Comparison of ENCODE assay signal across 1 fruit fly cellular context in genomic region chr3R:15286024-15286692, dm6.
TF ChIP-seq lines count a peak whose summit lies in the region.

No protein-coding gene starts in this region.

TF ChIP-seq in whole organism, embryonic, 481 proteins besides CTCF, POLR2A, EP300 and RAD21 (continued from another document):
- TF ChIP-seq CG13287 (GFP tag; IDR thresholded peaks at IDR 0.05; lab: Robert Waterston, UW; ENCODE audit: partially characterized antibody) (no peak), CG14965 (GFP tag; optimal IDR thresholded peaks at IDR 0.05; lab: Kevin White, UChicago; ENCODE audit: borderline replicate concordance) (no peak), Gug (GFP tag; IDR thresholded peaks at IDR 0.05; lab: Robert Waterston, UW) (no peak), zen (tag; optimal IDR thresholded peaks at IDR 0.05; lab: Kevin White, UChicago) (peak; percentile 16), Blimp-1 (GFP tag; optimal IDR thresholded peaks at IDR 0.05; lab: Kevin White, UChicago) (no peak), lmd (GFP tag; IDR thresholded peaks at IDR 0.05; lab: Robert Waterston, UW) (no peak), CG2120 (GFP tag; optimal IDR thresholded peaks at IDR 0.05; lab: Kevin White, UChicago) (peak; percentile 9), CG7372 (GFP tag; IDR thresholded peaks at IDR 0.05; lab: Robert Waterston, UW) (no peak), CG15514 (GFP tag; optimal IDR thresholded peaks at IDR 0.05; lab: Kevin White, UChicago) (peak; percentile 43), otp (GFP tag; IDR thresholded peaks at IDR 0.05; lab: Robert Waterston, UW) (no peak), sima (GFP tag; optimal IDR thresholded peaks at IDR 0.05; lab: Kevin White, UChicago) (no peak), schlank (tag; optimal IDR thresholded peaks at IDR 0.05; lab: Kevin White, UChicago) (no peak), Sox102F (GFP tag; optimal IDR thresholded peaks at IDR 0.05; lab: Kevin White, UChicago) (no peak), CG15269 (tag; optimal IDR thresholded peaks at IDR 0.05; lab: Kevin White, UChicago) (no peak), CG11456 (GFP tag; IDR thresholded peaks at IDR 0.05; lab: Robert Waterston, UW) (no peak), Lhr (GFP tag; optimal IDR thresholded peaks at IDR 0.05; lab: Kevin White, UChicago) (peak; percentile 41), CG15601 (tag; optimal IDR thresholded peaks at IDR 0.05; lab: Kevin White, UChicago) (no peak), sens (GFP tag; lab: Kevin White, UChicago) (peak; percentile 61), crp (GFP tag; optimal IDR thresholded peaks at IDR 0.05; lab: Kevin White, UChicago) (peak in 1 of 2 experiments; percentile 25), CG1603 (tag; optimal IDR thresholded peaks at IDR 0.05; lab: Kevin White, UChicago) (peak; percentile 88), CG30020 (tag; optimal IDR thresholded peaks at IDR 0.05; lab: Kevin White, UChicago) (peak; percentile 29), Dp (GFP tag; optimal IDR thresholded peaks at IDR 0.05; lab: Kevin White, UChicago) (peak; percentile 96), mirr (GFP tag; optimal IDR thresholded peaks at IDR 0.05; lab: Kevin White, UChicago) (no peak), sd (tag; optimal IDR thresholded peaks at IDR 0.05; lab: Kevin White, UChicago) (peak; percentile 84), rib (GFP tag; IDR thresholded peaks at IDR 0.05; lab: Robert Waterston, UW) (no peak), CG11560 (tag; IDR thresholded peaks at IDR 0.05; lab: Robert Waterston, UW) (no peak), tap (tag; optimal IDR thresholded peaks at IDR 0.05; lab: Kevin White, UChicago) (no peak), Fer2 (tag; optimal IDR thresholded peaks at IDR 0.05; lab: Kevin White, UChicago) (no peak), wdn (GFP tag; IDR thresholded peaks at IDR 0.05; lab: Robert Waterston, UW) (no peak), Sox100B (GFP tag; optimal IDR thresholded peaks at IDR 0.05; lab: Kevin White, UChicago) (no peak), Elba2 (GFP tag; optimal IDR thresholded peaks at IDR 0.05; lab: Kevin White, UChicago) (no peak), Deaf1 (tag; optimal IDR thresholded peaks at IDR 0.05; lab: Kevin White, UChicago) (no peak), lov (optimal IDR thresholded peaks at IDR 0.05; lab: Kevin White, UChicago) (no peak), lov (GFP tag; IDR thresholded peaks at IDR 0.05; lab: Robert Waterston, UW) (no peak), sim (GFP tag; IDR thresholded peaks at IDR 0.05; lab: Robert Waterston, UW) (no peak), vfl (GFP tag; optimal IDR thresholded peaks at IDR 0.05; lab: Kevin White, UChicago) (no peak), pnt (GFP tag; optimal IDR thresholded peaks at IDR 0.05; lab: Kevin White, UChicago) (no peak), Hey (tag; optimal IDR thresholded peaks at IDR 0.05; lab: Kevin White, UChicago) (no peak), CG12236 (GFP tag; optimal IDR thresholded peaks at IDR 0.05; lab: Kevin White, UChicago) (no peak), ems (GFP tag; optimal IDR thresholded peaks at IDR 0.05; lab: Kevin White, UChicago) (no peak), zf30C (GFP tag; optimal IDR thresholded peaks at IDR 0.05; lab: Kevin White, UChicago) (peak; percentile 24), hkb (optimal IDR thresholded peaks at IDR 0.05; lab: Kevin White, UChicago) (no peak), hkb (GFP tag; IDR thresholded peaks at IDR 0.05; lab: Robert Waterston, UW) (no peak), Sry-δ (GFP tag; optimal IDR thresholded peaks at IDR 0.05; lab: Kevin White, UChicago) (peak; percentile 25), CG4360 (GFP tag; IDR thresholded peaks at IDR 0.05; lab: Robert Waterston, UW) (no peak), D19A (tag; optimal IDR thresholded peaks at IDR 0.05; lab: Kevin White, UChicago) (no peak), pfk (GFP tag; optimal IDR thresholded peaks at IDR 0.05; lab: Kevin White, UChicago) (peak; percentile 6), CG4282 (GFP tag; optimal IDR thresholded peaks at IDR 0.05; lab: Kevin White, UChicago) (peak; percentile 47), CG17612 (GFP tag; IDR thresholded peaks at IDR 0.05; lab: Robert Waterston, UW) (no peak), CG14710 (tag; optimal IDR thresholded peaks at IDR 0.05; lab: Kevin White, UChicago) (peak; percentile 30), dati (GFP tag; IDR thresholded peaks at IDR 0.05; lab: Robert Waterston, UW) (no peak), Meics (GFP tag; optimal IDR thresholded peaks at IDR 0.05; lab: Kevin White, UChicago) (no peak), jumu (GFP tag; optimal IDR thresholded peaks at IDR 0.05; lab: Kevin White, UChicago) (no peak), yki (optimal IDR thresholded peaks at IDR 0.05; lab: Kevin White, UChicago) (peak; percentile 1), br (optimal IDR thresholded peaks at IDR 0.05; lab: Kevin White, UChicago) (no peak), wor (GFP tag; IDR thresholded peaks at IDR 0.05; lab: Robert Waterston, UW) (no peak), Dll (GFP tag; IDR thresholded peaks at IDR 0.05; lab: Robert Waterston, UW; ENCODE audit: partially characterized antibody) (no peak), ase (GFP tag; IDR thresholded peaks at IDR 0.05; lab: Robert Waterston, UW) (no peak), CG13424 (tag; optimal IDR thresholded peaks at IDR 0.05; lab: Kevin White, UChicago) (no peak), CHES-1-like (GFP tag; optimal IDR thresholded peaks at IDR 0.05; lab: Kevin White, UChicago) (no peak), gt (GFP tag; IDR thresholded peaks at IDR 0.05; lab: Robert Waterston, UW) (no peak), CG17802 (tag; optimal IDR thresholded peaks at IDR 0.05; lab: Kevin White, UChicago) (no peak), CG6654 (GFP tag; optimal IDR thresholded peaks at IDR 0.05; lab: Kevin White, UChicago) (no peak), CG9609 (GFP tag; optimal IDR thresholded peaks at IDR 0.05; lab: Kevin White, UChicago) (peak; percentile 32), ftz-f1 (GFP tag; optimal IDR thresholded peaks at IDR 0.05; lab: Kevin White, UChicago) (peak; percentile 74), jigr1 (GFP tag; IDR thresholded peaks at IDR 0.05; lab: Robert Waterston, UW) (no peak), pzg (GFP tag; optimal IDR thresholded peaks at IDR 0.05; lab: Kevin White, UChicago) (peak; percentile 64), CG13624 (GFP tag; optimal IDR thresholded peaks at IDR 0.05; lab: Kevin White, UChicago) (peak; percentile 3), CG8765 (GFP tag; IDR thresholded peaks at IDR 0.05; lab: Robert Waterston, UW) (no peak), Six4 (GFP tag; optimal IDR thresholded peaks at IDR 0.05; lab: Kevin White, UChicago) (no peak), p53 (GFP tag; optimal IDR thresholded peaks at IDR 0.05; lab: Kevin White, UChicago) (peak; percentile 13), eyg (GFP tag; optimal IDR thresholded peaks at IDR 0.05; lab: Kevin White, UChicago) (no peak), nmo (GFP tag; optimal IDR thresholded peaks at IDR 0.05; lab: Kevin White, UChicago) (peak; percentile 21), dimm (GFP tag; IDR thresholded peaks at IDR 0.05; lab: Robert Waterston, UW) (no peak), CG9797 (GFP tag; optimal IDR thresholded peaks at IDR 0.05; lab: Kevin White, UChicago) (peak; percentile 7), Mrtf (GFP tag; IDR thresholded peaks at IDR 0.05; lab: Robert Waterston, UW) (no peak), CG4424 (GFP tag; optimal IDR thresholded peaks at IDR 0.05; lab: Kevin White, UChicago) (no peak), CG2712 (tag; optimal IDR thresholded peaks at IDR 0.05; lab: Kevin White, UChicago) (peak; percentile 21), CG8924 (tag; optimal IDR thresholded peaks at IDR 0.05; lab: Kevin White, UChicago) (no peak), CG10321 (GFP tag; IDR thresholded peaks at IDR 0.05; lab: Robert Waterston, UW) (no peak), CG7786 (GFP tag; optimal IDR thresholded peaks at IDR 0.05; lab: Kevin White, UChicago) (peak; percentile 12), dysf (GFP tag; IDR thresholded peaks at IDR 0.05; lab: Robert Waterston, UW) (no peak), Ets65A (GFP tag; lab: Kevin White, UChicago) (no peak), CG18011 (GFP tag; optimal IDR thresholded peaks at IDR 0.05; lab: Kevin White, UChicago) (peak; percentile 98), BEAF-32 (GFP tag; optimal IDR thresholded peaks at IDR 0.05; lab: Kevin White, UChicago) (peak; percentile 10), Fer1 (GFP tag; optimal IDR thresholded peaks at IDR 0.05; lab: Kevin White, UChicago) (no peak), CoRest (tag; optimal IDR thresholded peaks at IDR 0.05; lab: Kevin White, UChicago) (peak; percentile 15), Nf-YA (GFP tag; IDR thresholded peaks at IDR 0.05; lab: Robert Waterston, UW) (no peak), trem (tag; optimal IDR thresholded peaks at IDR 0.05; lab: Kevin White, UChicago) (peak; percentile 37), Oli (tag; optimal IDR thresholded peaks at IDR 0.05; lab: Kevin White, UChicago) (no peak), CG33213 (GFP tag; optimal IDR thresholded peaks at IDR 0.05; lab: Kevin White, UChicago) (peak; percentile 30), tup (GFP tag; optimal IDR thresholded peaks at IDR 0.05; lab: Kevin White, UChicago) (no peak), dm (GFP tag; optimal IDR thresholded peaks at IDR 0.05; lab: Kevin White, UChicago) (no peak), CG42726 (GFP tag; IDR thresholded peaks at IDR 0.05; lab: Robert Waterston, UW; ENCODE audit: partially characterized antibody) (no peak), wek (GFP tag; optimal IDR thresholded peaks at IDR 0.05; lab: Kevin White, UChicago) (no peak), CG10543 (GFP tag; optimal IDR thresholded peaks at IDR 0.05; lab: Kevin White, UChicago) (peak; percentile 16), Ravus (GFP tag; IDR thresholded peaks at IDR 0.05; lab: Robert Waterston, UW) (no peak), inv (GFP tag; IDR thresholded peaks at IDR 0.05; lab: Robert Waterston, UW; ENCODE audit: partially characterized antibody) (no peak), D19B (GFP tag; optimal IDR thresholded peaks at IDR 0.05; lab: Kevin White, UChicago) (no peak), HLH4C (GFP tag; IDR thresholded peaks at IDR 0.05; lab: Robert Waterston, UW; ENCODE audit: partially characterized antibody) (no peak), Med (GFP tag; lab: Kevin White, UChicago) (peak; percentile 70), jing (GFP tag; optimal IDR thresholded peaks at IDR 0.05; lab: Kevin White, UChicago) (no peak), CG1792 (GFP tag; optimal IDR thresholded peaks at IDR 0.05; lab: Kevin White, UChicago) (peak; percentile 8), stwl (tag; optimal IDR thresholded peaks at IDR 0.05; lab: Kevin White, UChicago) (peak; percentile 84), shn (GFP tag; optimal IDR thresholded peaks at IDR 0.05; lab: Kevin White, UChicago) (no peak), Bdp1 (GFP tag; optimal IDR thresholded peaks at IDR 0.05; lab: Kevin White, UChicago) (no peak), Optix (GFP tag; IDR thresholded peaks at IDR 0.05; lab: Robert Waterston, UW) (no peak), CG4854 (GFP tag; optimal IDR thresholded peaks at IDR 0.05; lab: Kevin White, UChicago) (no peak), Chrac-16 (GFP tag; optimal IDR thresholded peaks at IDR 0.05; lab: Kevin White, UChicago) (no peak), phol (tag; optimal IDR thresholded peaks at IDR 0.05; lab: Kevin White, UChicago) (peak; percentile 32), Abd-B (GFP tag; optimal IDR thresholded peaks at IDR 0.05; lab: Kevin White, UChicago) (peak; percentile 38), Awh (GFP tag; IDR thresholded peaks at IDR 0.05; lab: Robert Waterston, UW) (no peak), HmgD (GFP tag; optimal IDR thresholded peaks at IDR 0.05; lab: Kevin White, UChicago) (peak; percentile 29), salm (tag; optimal IDR thresholded peaks at IDR 0.05; lab: Kevin White, UChicago) (no peak), tll (GFP tag; optimal IDR thresholded peaks at IDR 0.05; lab: Kevin White, UChicago) (no peak), CG1024 (GFP tag; IDR thresholded peaks at IDR 0.05; lab: Robert Waterston, UW) (no peak), sug (tag; optimal IDR thresholded peaks at IDR 0.05; lab: Kevin White, UChicago) (no peak), Asciz (GFP tag; optimal IDR thresholded peaks at IDR 0.05; lab: Kevin White, UChicago) (no peak), dan (GFP tag; IDR thresholded peaks at IDR 0.05; lab: Robert Waterston, UW) (no peak), HLHmδ (GFP tag; optimal IDR thresholded peaks at IDR 0.05; lab: Kevin White, UChicago) (no peak), lab (GFP tag; optimal IDR thresholded peaks at IDR 0.05; lab: Kevin White, UChicago) (peak; percentile 26), BtbVII (GFP tag; optimal IDR thresholded peaks at IDR 0.05; lab: Kevin White, UChicago) (no peak), z (GFP tag; IDR thresholded peaks at IDR 0.05; lab: Robert Waterston, UW) (no peak), CG11504 (tag; optimal IDR thresholded peaks at IDR 0.05; lab: Kevin White, UChicago) (peak; percentile 21), gfzf (GFP tag; optimal IDR thresholded peaks at IDR 0.05; lab: Kevin White, UChicago) (peak; percentile 53), CG12155 (GFP tag; optimal IDR thresholded peaks at IDR 0.05; lab: Kevin White, UChicago) (no peak), oc (tag; optimal IDR thresholded peaks at IDR 0.05; lab: Kevin White, UChicago) (no peak), PHDP (tag; optimal IDR thresholded peaks at IDR 0.05; lab: Kevin White, UChicago) (no peak), CG2116 (GFP tag; optimal IDR thresholded peaks at IDR 0.05; lab: Kevin White, UChicago) (peak; percentile 12), Camta (GFP tag; optimal IDR thresholded peaks at IDR 0.05; lab: Kevin White, UChicago) (no peak), CG15073 (GFP tag; optimal IDR thresholded peaks at IDR 0.05; lab: Kevin White, UChicago) (no peak), CG17912 (GFP tag; optimal IDR thresholded peaks at IDR 0.05; lab: Kevin White, UChicago) (peak; percentile 35), CG8290 (GFP tag; optimal IDR thresholded peaks at IDR 0.05; lab: Kevin White, UChicago) (no peak), CG8290 (tag; optimal IDR thresholded peaks at IDR 0.05; lab: Kevin White, UChicago) (peak in 1 of 2 experiments; percentile 29), Trl (optimal IDR thresholded peaks at IDR 0.05; lab: Kevin White, UChicago) (peak; percentile 44 to 81), Trl (GFP tag; optimal IDR thresholded peaks at IDR 0.05; lab: Kevin White, UChicago) (peak; percentile 58), cad (GFP tag; optimal IDR thresholded peaks at IDR 0.05; lab: Kevin White, UChicago) (no peak), lilli (GFP tag; optimal IDR thresholded peaks at IDR 0.05; lab: Kevin White, UChicago) (no peak), HLH3B (GFP tag; IDR thresholded peaks at IDR 0.05; lab: Robert Waterston, UW) (no peak), nom (GFP tag; optimal IDR thresholded peaks at IDR 0.05; lab: Kevin White, UChicago) (no peak), CG4404 (GFP tag; IDR thresholded peaks at IDR 0.05; lab: Robert Waterston, UW) (no peak)
